Worm (Caenorhabditis elegans) whole organism, mixed stage, embryonic: ENCODE results near the gene isw-1.

Source experiments
- M03D4.4 ChIP-seq: sonication (generic microtip); optimal IDR thresholded peaks from 2 replicates; lab custom pipeline; 2017; ENCODE audit warnings: mild to moderate bottlenecking, missing genetic modification characterization, missing compliant biosample characterization
- bed-3 ChIP-seq: fragments of 200-800 bp; sonication (Bioruptor generic); optimal IDR thresholded peaks from 3 replicates; lab custom pipeline; 2018; ENCODE audit warnings: mild to moderate bottlenecking, missing genetic modification characterization, moderate library complexity, missing compliant biosample characterization
- blmp-1 ChIP-seq: fragments of 150-350 bp; optimal IDR thresholded peaks from 2 replicates; lab custom pipeline; 2014; ENCODE audit warnings: missing biosample characterization, missing genetic modification characterization
- ceh-39 ChIP-seq: fragments of 150-350 bp; optimal IDR thresholded peaks from 2 replicates; lab custom pipeline; 2014; ENCODE audit warnings: missing biosample characterization, missing genetic modification characterization
- ceh-43 ChIP-seq: fragments of 200-800 bp; sonication (Bioruptor generic); optimal IDR thresholded peaks from 2 replicates; lab custom pipeline; 2018; ENCODE audit warnings: mild to moderate bottlenecking, missing genetic modification characterization, moderate library complexity, missing compliant biosample characterization
- ceh-83 ChIP-seq: fragments of 200-800 bp; sonication (Bioruptor generic); optimal IDR thresholded peaks from 2 replicates; lab custom pipeline; 2018; ENCODE audit warnings: mild to moderate bottlenecking, missing genetic modification characterization, missing compliant biosample characterization
- ces-1 ChIP-seq: fragments of 150-350 bp; optimal IDR thresholded peaks from 2 replicates; lab custom pipeline; 2014; ENCODE audit warnings: missing biosample characterization, missing genetic modification reagents, missing genetic modification characterization
- drap-1 ChIP-seq: fragments of 200-800 bp; sonication (Bioruptor generic); optimal IDR thresholded peaks from 3 replicates; lab custom pipeline; 2018; ENCODE audit warnings: mild to moderate bottlenecking, missing genetic modification characterization, missing compliant biosample characterization
- elt-1 ChIP-seq: sonication (generic microtip); optimal IDR thresholded peaks from 2 replicates; lab custom pipeline; 2017; ENCODE audit warnings: missing genetic modification characterization, mild to moderate bottlenecking, missing compliant biosample characterization, antibody characterized with exemption, moderate library complexity, borderline replicate concordance; ENCODE audit not compliant: insufficient read depth
- elt-3 ChIP-seq: fragments of 150-350 bp; optimal IDR thresholded peaks from 2 replicates; lab custom pipeline; 2014; ENCODE audit warnings: missing biosample characterization, missing genetic modification characterization
- flh-1 ChIP-seq: fragments of 200-800 bp; sonication (Bioruptor generic); optimal IDR thresholded peaks from 2 replicates; lab custom pipeline; 2018; ENCODE audit warnings: mild to moderate bottlenecking, missing genetic modification characterization, moderate library complexity, missing compliant biosample characterization
- ham-2 ChIP-seq: fragments of 200-800 bp; sonication (Bioruptor generic); optimal IDR thresholded peaks from 2 replicates; lab custom pipeline; 2018; ENCODE audit warnings: mild to moderate bottlenecking, missing genetic modification characterization, missing compliant biosample characterization
- hlh-1 ChIP-seq: fragments of 150-350 bp; optimal IDR thresholded peaks from 2 replicates; lab custom pipeline; 2014; ENCODE audit warnings: missing biosample characterization, missing genetic modification reagents, missing genetic modification characterization
- lin-13 ChIP-seq: fragments of 150-350 bp; optimal IDR thresholded peaks from 2 replicates; lab custom pipeline; 2014; ENCODE audit warnings: missing biosample characterization, missing genetic modification characterization
- lin-32 ChIP-seq: fragments of 200-800 bp; sonication (Bioruptor generic); optimal IDR thresholded peaks from 2 replicates; lab custom pipeline; 2018; ENCODE audit warnings: mild to moderate bottlenecking, missing genetic modification characterization, missing compliant biosample characterization
- lsy-2 ChIP-seq: fragments of 150-350 bp; optimal IDR thresholded peaks from 2 replicates; lab custom pipeline; 2014; ENCODE audit warnings: missing biosample characterization, missing genetic modification characterization
- mab-5 ChIP-seq: fragments of 150-350 bp; optimal IDR thresholded peaks from 2 replicates; lab custom pipeline; 2014; ENCODE audit warnings: missing biosample characterization, missing genetic modification characterization
- mep-1 ChIP-seq: fragments of 150-350 bp; optimal IDR thresholded peaks from 2 replicates; lab custom pipeline; 2017; ENCODE audit warnings: missing biosample characterization, missing genetic modification reagents, missing genetic modification characterization, inconsistent platforms
- mls-2 ChIP-seq: sonication (generic microtip); optimal IDR thresholded peaks from 2 replicates; lab custom pipeline; 2016; ENCODE audit warnings: mild to moderate bottlenecking, missing genetic modification characterization, moderate library complexity, missing compliant biosample characterization
- nhr-12 ChIP-seq: fragments of 150-350 bp; optimal IDR thresholded peaks from 2 replicates; lab custom pipeline; 2014; ENCODE audit warnings: missing biosample characterization, missing genetic modification characterization
- nhr-2 ChIP-seq: fragments of 150-350 bp; optimal IDR thresholded peaks from 2 replicates; lab custom pipeline; 2014; ENCODE audit warnings: missing biosample characterization, missing genetic modification characterization
- nhr-237 ChIP-seq: fragments of 150-350 bp; optimal IDR thresholded peaks from 2 replicates; lab custom pipeline; 2014; ENCODE audit warnings: missing biosample characterization, missing genetic modification characterization
- nhr-28 ChIP-seq: fragments of 150-350 bp; optimal IDR thresholded peaks from 2 replicates; lab custom pipeline; 2014; ENCODE audit warnings: missing biosample characterization, missing genetic modification characterization
- pha-4 ChIP-seq: fragments of 150-350 bp; optimal IDR thresholded peaks from 2 replicates; lab custom pipeline; 2018; ENCODE audit warnings: missing biosample characterization, missing genetic modification reagents, missing genetic modification characterization
- sem-2 ChIP-seq: fragments of 200-800 bp; sonication (Bioruptor generic); optimal IDR thresholded peaks from 2 replicates; lab custom pipeline; 2018; ENCODE audit warnings: mild to moderate bottlenecking, missing genetic modification characterization, missing compliant biosample characterization
- sptf-1 ChIP-seq: sonication (generic microtip); optimal IDR thresholded peaks from 2 replicates; lab custom pipeline; 2017; ENCODE audit warnings: mild to moderate bottlenecking, missing genetic modification characterization, moderate library complexity, missing compliant biosample characterization
- tbx-8 ChIP-seq: fragments of 200-800 bp; sonication (Bioruptor generic); optimal IDR thresholded peaks from 2 replicates; lab custom pipeline; 2018; ENCODE audit warnings: mild to moderate bottlenecking, missing genetic modification characterization, moderate library complexity, missing compliant biosample characterization
- unc-120 ChIP-seq: sonication (generic microtip); optimal IDR thresholded peaks from 2 replicates; lab custom pipeline; 2017; ENCODE audit warnings: missing genetic modification characterization, missing compliant biosample characterization; ENCODE audit not compliant: poor library complexity, severe bottlenecking
- unc-39 ChIP-seq: fragments of 150-350 bp; optimal IDR thresholded peaks from 2 replicates; lab custom pipeline; 2014; ENCODE audit warnings: missing biosample characterization, missing genetic modification characterization
- unc-62 ChIP-seq: fragments of 150-350 bp; optimal IDR thresholded peaks from 2 replicates; lab custom pipeline; 2014; ENCODE audit warnings: missing biosample characterization, missing genetic modification reagents, missing genetic modification characterization
- zip-8 ChIP-seq: fragments of 150-350 bp; optimal IDR thresholded peaks from 2 replicates; lab custom pipeline; 2014; ENCODE audit warnings: missing biosample characterization, missing genetic modification characterization
- ztf-11 ChIP-seq: fragments of 150-350 bp; optimal IDR thresholded peaks from 2 replicates; lab custom pipeline; 2014; ENCODE audit warnings: missing biosample characterization, missing genetic modification characterization

The isw-1 gene

ce11 chrIII:6740072-6740471 lies 30.2 kb upstream of the isw-1 start:
- TF ChIP-seq sem-2 (GFP tag; lab: Kevin White, UChicago) (no peak), elt-3 (tag; lab: Kevin White, UChicago) (no peak), flh-1 (no peak), mls-2 (tag; lab: Kevin White, UChicago) (no peak), nhr-237 (tag; lab: Kevin White, UChicago) (no peak), unc-120 (tag; lab: Kevin White, UChicago) (no peak), ces-1 (GFP tag; lab: Kevin White, UChicago) (no peak), ceh-43 (GFP tag; lab: Kevin White, UChicago) (no peak), ceh-83 (no peak), unc-62 (no peak), ham-2 (GFP tag; lab: Kevin White, UChicago) (no peak), bed-3 (GFP tag; lab: Kevin White, UChicago) (no peak), ceh-39 (tag; lab: Kevin White, UChicago) (no peak), blmp-1 (tag; lab: Kevin White, UChicago) (no peak), ztf-11 (no peak), zip-8 (tag; lab: Kevin White, UChicago) (no peak), tbx-8 (no peak), mep-1 (tag; lab: Kevin White, UChicago) (no peak), lsy-2 (tag; lab: Kevin White, UChicago) (no peak)
- TF ChIP-seq, all 35 proteins: peak for 0

DNA sequence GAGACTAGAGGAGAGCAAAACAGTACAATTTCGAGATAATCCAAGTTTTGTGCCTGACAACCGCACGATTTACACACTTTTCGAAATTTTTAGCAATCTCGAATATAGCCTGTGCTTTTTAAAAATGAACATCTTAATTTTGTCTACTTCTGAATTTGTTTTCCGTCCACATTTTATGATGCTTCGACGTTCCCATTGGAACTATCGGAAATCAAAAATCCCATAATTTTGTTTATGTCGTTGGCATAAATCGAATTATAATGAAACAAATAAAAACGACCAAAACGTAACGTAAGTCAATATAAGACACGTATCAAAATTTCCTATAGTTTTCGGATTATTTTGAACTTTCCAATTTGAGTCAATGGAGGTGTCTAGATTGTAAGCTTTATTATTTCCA lies 27.1 kb upstream of the isw-1 start, which contains the start of gene K07E12.2:
Gene K07E12.2, plus strand, starts transcription at position 301 of the 400 bp plus-strand sequence.
- TF ChIP-seq lin-32 (GFP tag; lab: Kevin White, UChicago) (no peak), tbx-8 (no peak), unc-120 (tag; lab: Kevin White, UChicago) (no peak), mep-1 (tag; lab: Kevin White, UChicago) (no peak), ztf-11 (no peak), pha-4 (no peak), mls-2 (tag; lab: Kevin White, UChicago) (no peak), flh-1 (no peak), ces-1 (GFP tag; lab: Kevin White, UChicago) (no peak), ceh-83 (no peak), zip-8 (tag; lab: Kevin White, UChicago) (no peak), mab-5 (tag; lab: Kevin White, UChicago) (no peak), unc-62 (no peak), nhr-28 (tag; lab: Kevin White, UChicago) (no peak), M03D4.4 (tag; lab: Kevin White, UChicago) (no peak)
- TF ChIP-seq, all 35 proteins: peak for 0

ce11 chrIII:6736566-6736965 lies 26.7 kb upstream of the isw-1 start, which contains the start of gene Y102E9.6:
Gene Y102E9.6, minus strand, starts transcription at chrIII:6736666.
- TF ChIP-seq lsy-2 (tag; lab: Kevin White, UChicago), result no peak
- no peak for TF ChIP-seq unc-39 (tag; lab: Kevin White, UChicago)
- no peak for TF ChIP-seq zip-8 (tag; lab: Kevin White, UChicago)
- TF ChIP-seq nhr-237 (tag; lab: Kevin White, UChicago), result no peak
- no peak for TF ChIP-seq ces-1 (GFP tag; lab: Kevin White, UChicago)
- TF ChIP-seq elt-1 (tag; lab: Kevin White, UChicago), result no peak
- TF ChIP-seq ham-2 (GFP tag; lab: Kevin White, UChicago), result no peak
- no peak for TF ChIP-seq mls-2 (tag; lab: Kevin White, UChicago)
- no peak for TF ChIP-seq blmp-1 (tag; lab: Kevin White, UChicago)
- TF ChIP-seq pha-4, result no peak
- no peak for TF ChIP-seq lin-13

ce11 chrIII:6734420-6734819 lies 24.5 kb upstream of the isw-1 start, which contains the start of gene Y102E9.3:
Gene Y102E9.3, minus strand, starts transcription at chrIII:6734520.
- no peak for TF ChIP-seq lin-32 (GFP tag; lab: Kevin White, UChicago)
- no peak for TF ChIP-seq sem-2 (GFP tag; lab: Kevin White, UChicago)
- no peak for TF ChIP-seq unc-120 (tag; lab: Kevin White, UChicago)
- TF ChIP-seq mep-1 (tag; lab: Kevin White, UChicago), result no peak
- TF ChIP-seq sptf-1 (tag; lab: Kevin White, UChicago), result no peak
- no peak for TF ChIP-seq pha-4
- TF ChIP-seq nhr-237 (tag; lab: Kevin White, UChicago), result no peak
- no peak for TF ChIP-seq ztf-11
- TF ChIP-seq lsy-2 (tag; lab: Kevin White, UChicago), result no peak

DNA sequence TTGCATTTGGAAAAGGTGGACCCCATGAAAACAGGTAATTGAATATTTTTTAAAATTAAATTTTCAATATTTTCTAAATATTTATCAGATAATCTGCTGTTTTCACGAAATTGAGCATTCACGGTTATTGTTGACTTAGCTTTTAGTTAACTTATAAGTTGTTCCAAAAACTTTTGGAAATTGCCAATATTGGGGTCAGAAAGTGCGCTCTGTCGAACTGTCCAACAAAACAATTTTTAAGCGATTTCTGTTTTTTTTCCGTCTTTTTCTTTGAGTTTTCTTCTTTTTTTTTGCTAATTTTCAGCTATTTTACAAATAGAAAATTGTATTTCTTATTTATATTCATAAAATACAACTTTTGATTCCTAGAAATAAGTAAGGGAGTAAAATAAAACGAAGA lies 21.4 kb upstream of the isw-1 start:
- TF ChIP-seq ceh-43 (GFP tag; lab: Kevin White, UChicago) (no peak), lin-32 (GFP tag; lab: Kevin White, UChicago) (no peak), drap-1 (GFP tag; lab: Kevin White, UChicago) (no peak), hlh-1 (tag; lab: Kevin White, UChicago) (no peak), ham-2 (GFP tag; lab: Kevin White, UChicago) (no peak), nhr-28 (tag; lab: Kevin White, UChicago) (no peak), nhr-12 (no peak), nhr-2 (tag; lab: Kevin White, UChicago) (no peak)
- TF ChIP-seq, all 35 proteins: peak for 0
